Worm (Caenorhabditis elegans) whole organism, early embryonic: Measurements from ENCODE around the gene nlr-1.

Experiments
- ama-1 ChIP-seq: fragments of 150-350 bp; optimal IDR thresholded peaks from 2 replicates; lab custom pipeline; 2014
- pes-1 ChIP-seq: fragments of 200-800 bp; sonication (Bioruptor generic); IDR thresholded peaks from 2 replicates; pipeline ENCODE4 v1.3.6; 2022; ENCODE audit warnings: missing genetic modification reagents, missing genetic modification characterization, missing compliant biosample characterization

DNA sequence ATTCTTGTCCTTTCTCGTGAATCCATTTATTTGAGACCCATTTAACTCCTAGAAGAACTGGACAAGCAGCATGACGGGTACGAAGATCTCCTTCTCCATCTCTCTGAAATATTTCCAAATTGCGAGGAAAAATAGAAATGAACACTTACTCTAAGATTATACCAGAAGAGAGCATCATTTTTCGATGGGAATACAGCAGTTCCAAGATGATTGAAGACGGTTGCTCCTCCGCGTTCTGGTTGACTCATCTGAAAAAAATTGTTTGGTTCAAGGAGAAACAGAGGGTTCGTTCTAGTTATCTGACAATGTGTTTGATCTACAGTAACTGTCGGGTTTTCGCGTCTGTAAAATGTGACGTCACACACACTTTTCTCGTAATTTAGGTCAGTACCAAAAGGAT lies 33.2 kb upstream of the nlr-1 start:
- TF ChIP-seq pes-1 (no peak), ama-1 (lab: Kevin White, UChicago) (no peak)
